Fruit fly (Drosophila melanogaster) Kc167 (cell line): ENCODE measurements around the gene p38a.

Experiments used
- Myc ChIP-seq: fragments of >200 bp; optimal IDR thresholded peaks from 2 replicates; lab custom pipeline; 2017; ENCODE audit warnings: missing external identifiers
- Sin3A ChIP-seq: fragments of >200 bp; optimal IDR thresholded peaks from 2 replicates; lab custom pipeline; 2018; ENCODE audit warnings: missing external identifiers
- h ChIP-seq: fragments of >200 bp; optimal IDR thresholded peaks from 3 replicates; lab custom pipeline; 2018; ENCODE audit warnings: missing external identifiers
- insv ChIP-seq: fragments of >200 bp; optimal IDR thresholded peaks from 3 replicates; lab custom pipeline; 2018; ENCODE audit warnings: missing external identifiers
- psq ChIP-seq: fragments of >200 bp; optimal IDR thresholded peaks from 2 replicates; lab custom pipeline; 2017; ENCODE audit warnings: missing external identifiers
- ttk ChIP-seq: sonication (Bioruptor generic); optimal IDR thresholded peaks from 2 replicates; lab custom pipeline; 2017; ENCODE audit warnings: missing external identifiers

DNA sequence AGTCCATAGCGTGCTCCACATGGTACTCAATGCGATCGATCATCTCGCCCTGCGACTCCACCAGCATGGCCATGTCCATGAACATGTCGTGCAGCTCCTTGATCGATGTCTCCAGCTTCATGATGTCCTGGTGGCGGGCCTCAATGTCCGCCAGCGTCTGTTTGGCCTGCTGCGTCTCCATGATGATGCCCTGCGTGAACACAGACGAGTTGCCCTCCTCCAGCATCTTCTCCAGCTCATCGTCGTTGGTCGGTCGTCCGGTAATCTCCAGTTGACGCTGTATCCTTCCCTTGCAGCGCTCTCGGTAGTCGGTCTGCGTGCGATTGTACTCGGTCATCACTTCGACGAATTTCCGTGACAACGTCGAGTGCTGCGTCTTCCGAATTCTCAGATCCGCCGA, 48.4 kb downstream of the p38a start:
- TF ChIP-seq Myc (no peak), Sin3A (lab: Kevin White, UChicago) (no peak), psq (no peak), insv (lab: Kevin White, UChicago) (no peak), ttk (no peak), h (lab: Kevin White, UChicago) (no peak)
